Fruit fly (Drosophila melanogaster) whole organism, pupa: ENCODE results near the gene CG32026.

Experiments used
- CG12605 ChIP-seq: fragments of 200-800 bp; sonication (Bioruptor generic); IDR thresholded peaks from 2 replicates; pipeline ENCODE4 v1.3.6; 2022; ENCODE audit warnings: missing biosample characterization, missing genetic modification characterization
- CG13204 ChIP-seq: fragments of 200-800 bp; sonication (Bioruptor generic); optimal IDR thresholded peaks from 2 replicates; lab custom pipeline; 2018; ENCODE audit warnings: missing biosample characterization, mild to moderate bottlenecking, missing genetic modification characterization, moderate library complexity
- CG14655 ChIP-seq: fragments of 200-800 bp; sonication (Bioruptor generic); optimal IDR thresholded peaks from 3 replicates; lab custom pipeline; 2017; ENCODE audit warnings: mild to moderate bottlenecking, missing biosample characterization, missing genetic modification reagents, missing genetic modification characterization
- CG15710 ChIP-seq: fragments of 200-800 bp; sonication (Bioruptor generic); optimal IDR thresholded peaks from 2 replicates; lab custom pipeline; 2018; ENCODE audit warnings: missing biosample characterization, mild to moderate bottlenecking, missing genetic modification characterization, moderate library complexity
- CG17806 ChIP-seq: fragments of 200-800 bp; sonication (Bioruptor generic); optimal IDR thresholded peaks from 2 replicates; lab custom pipeline; 2018; ENCODE audit warnings: missing biosample characterization, mild to moderate bottlenecking, missing genetic modification characterization, moderate library complexity
- CG4496 ChIP-seq: fragments of 200-800 bp; sonication (Bioruptor generic); IDR thresholded peaks from 3 replicates; pipeline ENCODE4 v1.3.6; 2022; ENCODE audit warnings: missing biosample characterization, missing genetic modification characterization
- CG8301 ChIP-seq: fragments of 200-800 bp; sonication (Bioruptor generic); optimal IDR thresholded peaks from 2 replicates; lab custom pipeline; 2018; ENCODE audit warnings: missing biosample characterization, mild to moderate bottlenecking, missing genetic modification characterization
- CG9948 ChIP-seq: fragments of 200-800 bp; sonication (Bioruptor generic); optimal IDR thresholded peaks from 2 replicates; lab custom pipeline; 2018; ENCODE audit warnings: missing biosample characterization, mild to moderate bottlenecking, missing genetic modification characterization, moderate library complexity
- D1 ChIP-seq: fragments of 200-800 bp; sonication (Bioruptor generic); optimal IDR thresholded peaks from 2 replicates; lab custom pipeline; 2018; ENCODE audit warnings: missing biosample characterization, mild to moderate bottlenecking, missing genetic modification characterization, moderate library complexity
- EcR ChIP-seq: fragments of 200-800 bp; sonication (Bioruptor generic); optimal IDR thresholded peaks from 3 replicates; lab custom pipeline; 2019; ENCODE audit warnings: missing biosample characterization, missing genetic modification characterization, mild to moderate bottlenecking, moderate library complexity, missing genetic modification reagents
- Ets98B ChIP-seq: fragments of 200-800 bp; sonication (Bioruptor generic); IDR thresholded peaks from 2 replicates; pipeline ENCODE4 v1.3.6; 2022; ENCODE audit warnings: missing biosample characterization, missing genetic modification characterization
- Pif1A ChIP-seq: fragments of 200-800 bp; sonication (Bioruptor generic); optimal IDR thresholded peaks from 3 replicates; lab custom pipeline; 2016; ENCODE audit warnings: missing biosample characterization, missing genetic modification characterization
- fd96Ca ChIP-seq: fragments of 200-800 bp; sonication (Bioruptor generic); IDR thresholded peaks from 3 replicates; pipeline ENCODE4 v1.3.6; 2022; ENCODE audit warnings: missing biosample characterization, missing genetic modification characterization

dm6 chr3L:8860746-8861145 is 24.5 kb downstream of the CG32026 start:
- no peak for TF ChIP-seq CG13204 (GFP tag; lab: Kevin White, UChicago)
- TF ChIP-seq CG15710 (tag; lab: Kevin White, UChicago) = no peak
- no peak for TF ChIP-seq CG8301 (tag; lab: Kevin White, UChicago)
- no peak for TF ChIP-seq CG14655 (GFP tag; lab: Kevin White, UChicago)
- TF ChIP-seq EcR (GFP tag; lab: Kevin White, UChicago) = no peak
- TF ChIP-seq CG4496 (GFP tag; lab: Robert Waterston, UW) = no peak
- TF ChIP-seq CG12605 = no peak
- no peak for TF ChIP-seq fd96Ca (GFP tag; lab: Robert Waterston, UW)
- TF ChIP-seq Ets98B = no peak
- TF ChIP-seq CG17806 (tag; lab: Kevin White, UChicago) = no peak
- TF ChIP-seq Pif1A (GFP tag; lab: Kevin White, UChicago) = no peak
- TF ChIP-seq CG9948 = no peak
- TF ChIP-seq D1 (tag; lab: Kevin White, UChicago) = no peak
